Fruit fly (Drosophila melanogaster) whole organism, embryonic: ENCODE results near the gene papi.

Experiments used
- CG11696 ChIP-seq: fragments of 200-800 bp; sonication (Bioruptor generic); IDR thresholded peaks from 2 replicates; pipeline ENCODE4 v1.3.6; 2022; ENCODE audit warnings: missing biosample characterization, missing genetic modification characterization
- CG12299 ChIP-seq: fragments of 200-800 bp; sonication (Bioruptor generic); optimal IDR thresholded peaks from 2 replicates; lab custom pipeline; 2018; ENCODE audit warnings: missing biosample characterization, mild to moderate bottlenecking, missing genetic modification characterization
- CG12659 ChIP-seq: fragments of 200-800 bp; sonication (Bioruptor generic); optimal IDR thresholded peaks from 3 replicates; lab custom pipeline; 2017; ENCODE audit warnings: mild to moderate bottlenecking, missing biosample characterization, missing genetic modification reagents, missing genetic modification characterization
- CG16779 ChIP-seq: fragments of 200-800 bp; sonication (Bioruptor generic); IDR thresholded peaks from 2 replicates; pipeline ENCODE4 v1.3.6; 2022; ENCODE audit warnings: missing biosample characterization, missing genetic modification characterization
- CG17802 ChIP-seq: fragments of 200-800 bp; sonication (Bioruptor generic); optimal IDR thresholded peaks from 2 replicates; lab custom pipeline; 2018; ENCODE audit warnings: missing biosample characterization, mild to moderate bottlenecking, missing genetic modification characterization, moderate library complexity
- CG1792 ChIP-seq: fragments of 200-800 bp; sonication (Bioruptor generic); optimal IDR thresholded peaks from 2 replicates; lab custom pipeline; 2016; ENCODE audit warnings: missing biosample characterization, missing genetic modification characterization
- CG18764 ChIP-seq: fragments of 200-800 bp; sonication (Bioruptor generic); optimal IDR thresholded peaks from 3 replicates; lab custom pipeline; 2016; ENCODE audit warnings: missing biosample characterization, missing genetic modification characterization
- CG2202 ChIP-seq: fragments of 200-800 bp; sonication (Bioruptor generic); optimal IDR thresholded peaks from 2 replicates; lab custom pipeline; 2018; ENCODE audit warnings: missing biosample characterization, mild to moderate bottlenecking, missing genetic modification characterization
- CG2678 ChIP-seq: fragments of 200-800 bp; sonication (Bioruptor generic); optimal IDR thresholded peaks from 3 replicates; lab custom pipeline; 2019; ENCODE audit warnings: missing biosample characterization, mild to moderate bottlenecking, missing genetic modification characterization, moderate library complexity
- CG30020 ChIP-seq: fragments of 200-800 bp; optimal IDR thresholded peaks from 2 replicates; lab custom pipeline; 2019; ENCODE audit warnings: missing biosample characterization, mild to moderate bottlenecking, missing genetic modification characterization, moderate library complexity
- CG31224 ChIP-seq: fragments of 200-800 bp; sonication (Bioruptor generic); IDR thresholded peaks from 2 replicates; pipeline ENCODE4 v1.3.6; 2022; ENCODE audit warnings: missing biosample characterization, missing genetic modification characterization
- CG31365 ChIP-seq: fragments of 200-800 bp; sonication (Bioruptor generic); optimal IDR thresholded peaks from 2 replicates; lab custom pipeline; 2018; ENCODE audit warnings: missing biosample characterization, mild to moderate bottlenecking, missing genetic modification characterization
- CG3281 ChIP-seq: fragments of 200-800 bp; sonication (Bioruptor generic); optimal IDR thresholded peaks from 3 replicates; lab custom pipeline; 2017; ENCODE audit warnings: missing biosample characterization, mild to moderate bottlenecking, missing genetic modification characterization
- CG3847 ChIP-seq: fragments of 200-800 bp; sonication (Bioruptor generic); IDR thresholded peaks from 2 replicates; pipeline ENCODE4 v1.3.6; 2022; ENCODE audit warnings: missing biosample characterization, missing genetic modification characterization
- CG6813 ChIP-seq: fragments of 200-800 bp; sonication (Bioruptor generic); optimal IDR thresholded peaks from 2 replicates; lab custom pipeline; 2017; ENCODE audit warnings: missing biosample characterization, missing genetic modification characterization, mild to moderate bottlenecking, moderate library complexity, missing genetic modification reagents
- CG9797 ChIP-seq: fragments of 200-800 bp; sonication (Bioruptor generic); optimal IDR thresholded peaks from 3 replicates; lab custom pipeline; 2018; ENCODE audit warnings: missing biosample characterization, mild to moderate bottlenecking, missing genetic modification characterization
- Dip3 ChIP-seq: fragments of 200-800 bp; sonication (Bioruptor generic); optimal IDR thresholded peaks from 3 replicates; lab custom pipeline; 2016; ENCODE audit warnings: missing biosample characterization, missing genetic modification characterization
- Doc2 ChIP-seq: fragments of 200-800 bp; sonication (Bioruptor generic); IDR thresholded peaks from 2 replicates; pipeline ENCODE4 v1.3.6; 2022; ENCODE audit warnings: missing biosample characterization, missing genetic modification characterization
- Eip74EF ChIP-seq, 2 experiments: fragments of 200-800 bp in 1 of 2; fragments of >200 bp in 1 of 2; sonication (Bioruptor generic) in 1 of 2; optimal IDR thresholded peaks; 2 replicates each; lab custom pipeline; 2017 to 2019; ENCODE audit warnings: missing biosample characterization in 2 of 2, missing genetic modification characterization in 2 of 2, mild to moderate bottlenecking in 1 of 2, moderate library complexity in 1 of 2
- Ets97D ChIP-seq: fragments of 200-800 bp; sonication (Bioruptor generic); optimal IDR thresholded peaks from 3 replicates; lab custom pipeline; 2016; ENCODE audit warnings: missing biosample characterization, missing genetic modification characterization
- Hand ChIP-seq: fragments of 200-800 bp; sonication (Bioruptor generic); optimal IDR thresholded peaks from 2 replicates; lab custom pipeline; 2017; ENCODE audit warnings: mild to moderate bottlenecking, missing biosample characterization, missing genetic modification reagents, missing genetic modification characterization
- Hr3 ChIP-seq: fragments of 200-800 bp; sonication (Bioruptor generic); optimal IDR thresholded peaks from 3 replicates; lab custom pipeline; 2016; ENCODE audit warnings: missing biosample characterization, missing genetic modification characterization
- Hr78 ChIP-seq, 2 experiments: fragments of 200-800 bp in 1 of 2; fragments of >200 bp in 1 of 2; sonication (Bioruptor generic) in 1 of 2; optimal IDR thresholded peaks; 2 replicates each; lab custom pipeline; 2017 to 2019; ENCODE audit warnings: missing biosample characterization in 2 of 2, missing genetic modification characterization in 2 of 2, mild to moderate bottlenecking in 1 of 2, moderate library complexity in 1 of 2
- Med ChIP-seq: fragments of 200-800 bp; sonication (Bioruptor generic); peaks from one replicate; lab custom pipeline; 2016; ENCODE audit warnings: missing biosample characterization, missing genetic modification characterization, mild to moderate bottlenecking, inconsistent platforms, moderate library complexity
- Optix ChIP-seq: fragments of 200-800 bp; sonication (Bioruptor generic); IDR thresholded peaks from 3 replicates; pipeline ENCODE4 v1.3.6; 2022; ENCODE audit warnings: missing biosample characterization, missing genetic modification characterization
- Side ChIP-seq: fragments of 200-800 bp; sonication (Bioruptor generic); optimal IDR thresholded peaks from 2 replicates; lab custom pipeline; 2016; ENCODE audit warnings: missing biosample characterization, missing genetic modification characterization
- bigmax ChIP-seq: fragments of 200-800 bp; sonication (Bioruptor generic); optimal IDR thresholded peaks from 2 replicates; lab custom pipeline; 2018; ENCODE audit warnings: missing biosample characterization, mild to moderate bottlenecking, missing genetic modification characterization
- chn ChIP-seq: fragments of 200-800 bp; sonication (Bioruptor generic); optimal IDR thresholded peaks from 2 replicates; lab custom pipeline; 2016; ENCODE audit warnings: missing biosample characterization, missing genetic modification characterization
- dan ChIP-seq: fragments of 200-800 bp; sonication (Bioruptor generic); IDR thresholded peaks from 2 replicates; pipeline ENCODE4 v1.3.6; 2022; ENCODE audit warnings: missing biosample characterization, missing genetic modification characterization
- dimm ChIP-seq: fragments of 200-800 bp; sonication (Bioruptor generic); IDR thresholded peaks from 2 replicates; pipeline ENCODE4 v1.3.6; 2022; ENCODE audit warnings: missing biosample characterization, missing genetic modification characterization
- dysf ChIP-seq: fragments of 200-800 bp; sonication (Bioruptor generic); IDR thresholded peaks from 3 replicates; pipeline ENCODE4 v1.3.6; 2022; ENCODE audit warnings: missing biosample characterization, missing genetic modification characterization
- esg ChIP-seq: fragments of 200-800 bp; sonication (Bioruptor generic); conservative IDR thresholded peaks from 2 replicates; pipeline ENCODE4 v1.3.6; 2022; ENCODE audit warnings: missing biosample characterization, missing genetic modification characterization
- fd3F ChIP-seq: fragments of 200-800 bp; sonication (Bioruptor generic); optimal IDR thresholded peaks from 2 replicates; lab custom pipeline; 2018; ENCODE audit warnings: missing biosample characterization, mild to moderate bottlenecking, missing genetic modification characterization, moderate library complexity
- fd64A ChIP-seq: fragments of 200-800 bp; sonication (Bioruptor generic); optimal IDR thresholded peaks from 3 replicates; lab custom pipeline; 2018; ENCODE audit warnings: missing biosample characterization, mild to moderate bottlenecking, missing genetic modification characterization
- gce ChIP-seq: fragments of 200-800 bp; sonication (Bioruptor generic); IDR thresholded peaks from 3 replicates; pipeline ENCODE4 v1.3.6; 2022; ENCODE audit warnings: missing biosample characterization, missing genetic modification characterization
- ham ChIP-seq: fragments of 200-800 bp; sonication (Bioruptor generic); IDR thresholded peaks from 2 replicates; pipeline ENCODE4 v1.3.6; 2022; ENCODE audit warnings: missing biosample characterization, missing genetic modification characterization
- her ChIP-seq: fragments of 200-800 bp; sonication (Bioruptor generic); optimal IDR thresholded peaks from 2 replicates; lab custom pipeline; 2016; ENCODE audit warnings: missing biosample characterization, missing genetic modification characterization
- insv ChIP-seq, 2 experiments: fragments of 200-800 bp; sonication (Bioruptor generic); optimal IDR thresholded peaks; 3 replicates each; lab custom pipeline; 2016 to 2018; ENCODE audit warnings: missing biosample characterization in 2 of 2, missing genetic modification characterization in 2 of 2
- knrl ChIP-seq: fragments of 200-800 bp; sonication (Bioruptor generic); IDR thresholded peaks from 3 replicates; pipeline ENCODE4 v1.3.6; 2022; ENCODE audit warnings: missing biosample characterization, missing genetic modification characterization; ENCODE audit not compliant: partially characterized antibody
- nmo ChIP-seq: fragments of 200-800 bp; sonication (Bioruptor generic); optimal IDR thresholded peaks from 2 replicates; lab custom pipeline; 2018; ENCODE audit warnings: missing biosample characterization, mild to moderate bottlenecking, missing genetic modification characterization, moderate library complexity
- org-1 ChIP-seq: fragments of 200-800 bp; sonication (Bioruptor generic); optimal IDR thresholded peaks from 2 replicates; lab custom pipeline; 2017; ENCODE audit warnings: missing biosample characterization, missing genetic modification characterization
- peb ChIP-seq: fragments of 200-800 bp; sonication (Bioruptor generic); IDR thresholded peaks from 2 replicates; pipeline ENCODE4 v1.3.6; 2022; ENCODE audit warnings: missing biosample characterization, missing genetic modification characterization
- salm ChIP-seq: fragments of 200-800 bp; sonication (Bioruptor generic); optimal IDR thresholded peaks from 2 replicates; lab custom pipeline; 2018; ENCODE audit warnings: missing biosample characterization, mild to moderate bottlenecking, missing genetic modification characterization
- sd ChIP-seq: fragments of 200-800 bp; sonication (Bioruptor generic); optimal IDR thresholded peaks from 3 replicates; lab custom pipeline; 2018; ENCODE audit warnings: missing biosample characterization, mild to moderate bottlenecking, missing genetic modification characterization, moderate library complexity
- slou ChIP-seq: fragments of 200-800 bp; sonication (Bioruptor generic); optimal IDR thresholded peaks from 3 replicates; lab custom pipeline; 2016; ENCODE audit warnings: missing biosample characterization, missing genetic modification characterization
- sqz ChIP-seq: fragments of 200-800 bp; sonication (Bioruptor generic); optimal IDR thresholded peaks from 3 replicates; lab custom pipeline; 2018; ENCODE audit warnings: missing biosample characterization, mild to moderate bottlenecking, missing genetic modification characterization
- stwl ChIP-seq: fragments of 200-800 bp; sonication (Bioruptor generic); optimal IDR thresholded peaks from 3 replicates; lab custom pipeline; 2018; ENCODE audit warnings: missing biosample characterization, mild to moderate bottlenecking, missing genetic modification characterization, moderate library complexity
- tap ChIP-seq: fragments of 200-800 bp; optimal IDR thresholded peaks from 3 replicates; lab custom pipeline; 2019; ENCODE audit warnings: missing biosample characterization, mild to moderate bottlenecking, missing genetic modification characterization, moderate library complexity
- trem ChIP-seq: fragments of 200-800 bp; optimal IDR thresholded peaks from 3 replicates; lab custom pipeline; 2019; ENCODE audit warnings: missing biosample characterization, mild to moderate bottlenecking, missing genetic modification characterization, moderate library complexity
- zfh1 ChIP-seq: fragments of 200-800 bp; sonication (Bioruptor generic); IDR thresholded peaks from 3 replicates; pipeline ENCODE4 v1.3.6; 2022; ENCODE audit warnings: missing biosample characterization, missing genetic modification characterization

The papi gene

DNA sequence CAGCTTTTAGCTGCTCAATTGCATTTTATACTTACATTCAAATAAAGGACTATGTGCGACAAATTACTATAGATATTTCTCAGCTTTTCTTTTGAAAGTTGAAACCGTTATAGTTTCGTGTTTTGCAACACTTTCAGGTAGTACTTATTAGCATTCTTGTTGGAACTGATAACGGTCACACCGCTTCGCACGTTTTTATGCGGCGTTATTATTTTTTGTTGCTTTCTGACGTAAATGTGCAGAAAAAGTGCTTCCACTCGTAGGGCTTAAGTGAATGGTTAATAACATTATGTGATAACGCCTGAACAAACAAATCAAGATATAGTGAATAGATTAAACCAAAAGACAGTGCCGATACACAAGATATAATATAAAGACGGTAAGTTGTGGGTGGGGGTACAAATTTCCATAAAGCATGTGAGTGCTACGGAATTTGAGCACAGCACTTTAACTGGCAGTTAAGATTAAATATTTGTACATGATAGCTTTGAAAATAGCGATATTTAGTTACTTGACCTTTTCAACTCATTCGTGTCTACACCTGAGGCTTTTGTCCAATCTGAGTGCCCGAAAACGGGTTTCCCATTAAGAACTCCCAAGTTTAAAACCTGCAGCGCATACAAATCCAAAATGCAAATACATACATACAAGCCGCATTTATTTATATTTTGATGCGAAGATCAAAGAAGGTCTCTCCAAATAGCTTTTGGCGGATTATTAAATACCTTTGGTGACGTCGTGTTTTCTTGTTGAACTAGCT is at the start of gene papi (continued):
- TF ChIP-seq gce (GFP tag; lab: Robert Waterston, UW) (no peak), Hr78 (GFP tag; optimal IDR thresholded peaks at IDR 0.05; lab: Kevin White, UChicago) (peak in 1 of 2 experiments; percentile 90), CG17802 (tag; lab: Kevin White, UChicago) (no peak), Ets97D (GFP tag; lab: Kevin White, UChicago) (peak; percentile 31), CG6813 (GFP tag; lab: Kevin White, UChicago) (no peak), dysf (no peak), stwl (peak; percentile 46), trem (tag; lab: Kevin White, UChicago) (peak; percentile 52), CG1792 (GFP tag; lab: Kevin White, UChicago) (no peak), Hr3 (no peak), her (peak; percentile 28), Med (GFP tag; lab: Kevin White, UChicago) (peak; percentile 36), peb (GFP tag; lab: Robert Waterston, UW) (no peak), salm (tag; lab: Kevin White, UChicago) (peak; percentile 6), CG3847 (no peak), Hand (GFP tag; lab: Kevin White, UChicago) (no peak), CG9797 (GFP tag; lab: Kevin White, UChicago) (peak; percentile 70), chn (no peak), ham (no peak), bigmax (GFP tag; lab: Kevin White, UChicago) (no peak), slou (GFP tag; lab: Kevin White, UChicago) (no peak), CG12659 (GFP tag; lab: Kevin White, UChicago) (peak; percentile 54), CG12299 (tag; lab: Kevin White, UChicago) (no peak), Side (GFP tag; lab: Kevin White, UChicago) (peak; percentile 23), CG2202 (tag; lab: Kevin White, UChicago) (no peak), insv (GFP tag; optimal IDR thresholded peaks at IDR 0.05; lab: Kevin White, UChicago) (peak in 1 of 2 experiments; percentile 92), esg (GFP tag; lab: Robert Waterston, UW) (no peak), sd (peak; percentile 75), Optix (GFP tag; lab: Robert Waterston, UW) (no peak), CG11696 (GFP tag; lab: Robert Waterston, UW) (no peak), CG31224 (GFP tag; lab: Robert Waterston, UW) (no peak), Eip74EF (GFP tag; optimal IDR thresholded peaks at IDR 0.05; lab: Kevin White, UChicago) (no peak), dimm (GFP tag; lab: Robert Waterston, UW) (no peak), CG2678 (tag; lab: Kevin White, UChicago) (no peak), fd3F (GFP tag; lab: Kevin White, UChicago) (no peak), knrl (GFP tag; lab: Robert Waterston, UW) (no peak; the same call in 2 of the 3 replicates), sqz (GFP tag; lab: Kevin White, UChicago) (peak; percentile 66), CG30020 (tag; lab: Kevin White, UChicago) (no peak), CG18764 (GFP tag; lab: Kevin White, UChicago) (no peak), CG3281 (GFP tag; lab: Kevin White, UChicago) (no peak), CG16779 (no peak), nmo (no peak), Dip3 (no peak), fd64A (GFP tag; lab: Kevin White, UChicago) (no peak), Doc2 (GFP tag; lab: Robert Waterston, UW) (no peak), org-1 (GFP tag; lab: Kevin White, UChicago) (no peak), zfh1 (no peak), tap (tag; lab: Kevin White, UChicago) (no peak), dan (GFP tag; lab: Robert Waterston, UW) (no peak), CG31365 (no peak)
